Fruit fly (Drosophila melanogaster) whole organism, embryonic: Measurements from ENCODE around the gene CG6136.

Experiments
- Antp ChIP-seq: fragments of 200-800 bp; sonication (Bioruptor generic); optimal IDR thresholded peaks from 3 replicates; lab custom pipeline; 2016; ENCODE audit warnings: missing biosample characterization, missing genetic modification characterization
- Atf-2 ChIP-seq: fragments of 200-800 bp; sonication (Bioruptor generic); optimal IDR thresholded peaks from 2 replicates; lab custom pipeline; 2016; ENCODE audit warnings: missing biosample characterization, missing genetic modification characterization
- B-H2 ChIP-seq: fragments of 200-800 bp; sonication (Bioruptor generic); optimal IDR thresholded peaks from 2 replicates; lab custom pipeline; 2018; ENCODE audit warnings: missing biosample characterization, mild to moderate bottlenecking, missing genetic modification characterization
- C15 ChIP-seq: fragments of 200-800 bp; sonication (Bioruptor generic); IDR thresholded peaks from 3 replicates; pipeline ENCODE4 v1.3.6; 2022; ENCODE audit warnings: missing biosample characterization, missing genetic modification characterization
- CG1024 ChIP-seq: fragments of 200-800 bp; sonication (Bioruptor generic); IDR thresholded peaks from 2 replicates; pipeline ENCODE4 v1.3.6; 2022; ENCODE audit warnings: missing biosample characterization, missing genetic modification characterization
- CG10959 ChIP-seq: fragments of 200-800 bp; sonication (Bioruptor generic); IDR thresholded peaks from 2 replicates; pipeline ENCODE4 v1.3.6; 2022; ENCODE audit warnings: missing biosample characterization, missing genetic modification characterization
- CG10979 ChIP-seq: fragments of 200-800 bp; sonication (Bioruptor generic); optimal IDR thresholded peaks from 2 replicates; lab custom pipeline; 2018; ENCODE audit warnings: missing biosample characterization, mild to moderate bottlenecking, missing genetic modification characterization, moderate library complexity
- CG11093 ChIP-seq: fragments of 200-800 bp; sonication (Bioruptor generic); IDR thresholded peaks from 3 replicates; pipeline ENCODE4 v1.3.6; 2022; ENCODE audit warnings: missing biosample characterization, missing genetic modification characterization
- CG11456 ChIP-seq: fragments of 200-800 bp; sonication (Bioruptor generic); IDR thresholded peaks from 3 replicates; pipeline ENCODE4 v1.3.6; 2022; ENCODE audit warnings: missing biosample characterization, missing genetic modification characterization
- CG11560 ChIP-seq: fragments of 200-800 bp; sonication (Bioruptor generic); IDR thresholded peaks from 3 replicates; pipeline ENCODE4 v1.3.6; 2022; ENCODE audit warnings: missing biosample characterization, missing genetic modification characterization
- CG12219 ChIP-seq: fragments of 200-800 bp; sonication (Bioruptor generic); optimal IDR thresholded peaks from 3 replicates; lab custom pipeline; 2018; ENCODE audit warnings: missing biosample characterization, mild to moderate bottlenecking, missing genetic modification characterization
- CG1233 ChIP-seq: fragments of 200-800 bp; sonication (Bioruptor generic); optimal IDR thresholded peaks from 4 replicates; lab custom pipeline; 2018; ENCODE audit warnings: missing biosample characterization, mild to moderate bottlenecking, missing genetic modification characterization
- CG12744 ChIP-seq: fragments of 200-800 bp; sonication (Bioruptor generic); optimal IDR thresholded peaks from 2 replicates; lab custom pipeline; 2016; ENCODE audit warnings: missing biosample characterization, missing genetic modification characterization
- CG13624 ChIP-seq: fragments of 200-800 bp; sonication (Bioruptor generic); optimal IDR thresholded peaks from 2 replicates; lab custom pipeline; 2016; ENCODE audit warnings: missing biosample characterization, missing genetic modification characterization
- CG14441 ChIP-seq: fragments of 200-800 bp; sonication (Bioruptor generic); IDR thresholded peaks from 2 replicates; pipeline ENCODE4 v1.3.6; 2022; ENCODE audit warnings: missing biosample characterization, missing genetic modification characterization
- CG17802 ChIP-seq: fragments of 200-800 bp; sonication (Bioruptor generic); optimal IDR thresholded peaks from 2 replicates; lab custom pipeline; 2018; ENCODE audit warnings: missing biosample characterization, mild to moderate bottlenecking, missing genetic modification characterization, moderate library complexity
- CG18476 ChIP-seq: fragments of 200-800 bp; sonication (Bioruptor generic); optimal IDR thresholded peaks from 2 replicates; lab custom pipeline; 2016; ENCODE audit warnings: missing biosample characterization, mild to moderate bottlenecking, missing genetic modification characterization
- CG31224 ChIP-seq: fragments of 200-800 bp; sonication (Bioruptor generic); IDR thresholded peaks from 2 replicates; pipeline ENCODE4 v1.3.6; 2022; ENCODE audit warnings: missing biosample characterization, missing genetic modification characterization
- CG32772 ChIP-seq: fragments of 200-800 bp; sonication (Bioruptor generic); IDR thresholded peaks from 2 replicates; pipeline ENCODE4 v1.3.6; 2022; ENCODE audit warnings: missing biosample characterization, missing genetic modification characterization
- CG8765 ChIP-seq: fragments of 200-800 bp; sonication (Bioruptor generic); IDR thresholded peaks from 2 replicates; pipeline ENCODE4 v1.3.6; 2022; ENCODE audit warnings: missing biosample characterization, missing genetic modification characterization
- CG8924 ChIP-seq: fragments of 200-800 bp; optimal IDR thresholded peaks from 3 replicates; lab custom pipeline; 2019; ENCODE audit warnings: missing biosample characterization, mild to moderate bottlenecking, missing genetic modification characterization, moderate library complexity
- Dad ChIP-seq: fragments of 200-800 bp; sonication (Bioruptor generic); optimal IDR thresholded peaks from 3 replicates; lab custom pipeline; 2016; ENCODE audit warnings: missing biosample characterization, missing genetic modification characterization
- Dp ChIP-seq: fragments of 200-800 bp; sonication (Bioruptor generic); optimal IDR thresholded peaks from 2 replicates; lab custom pipeline; 2018; ENCODE audit warnings: missing biosample characterization, mild to moderate bottlenecking, missing genetic modification characterization, moderate library complexity
- Eip74EF ChIP-seq, 2 experiments: fragments of 200-800 bp in 1 of 2; fragments of >200 bp in 1 of 2; sonication (Bioruptor generic) in 1 of 2; optimal IDR thresholded peaks; 2 replicates each; lab custom pipeline; 2017 to 2019; ENCODE audit warnings: missing biosample characterization in 2 of 2, missing genetic modification characterization in 2 of 2, mild to moderate bottlenecking in 1 of 2, moderate library complexity in 1 of 2
- Hey ChIP-seq: fragments of 200-800 bp; sonication (Bioruptor generic); optimal IDR thresholded peaks from 3 replicates; lab custom pipeline; 2018; ENCODE audit warnings: missing biosample characterization, mild to moderate bottlenecking, missing genetic modification characterization
- Hmx ChIP-seq: fragments of 200-800 bp; sonication (Bioruptor generic); optimal IDR thresholded peaks from 2 replicates; lab custom pipeline; 2016; ENCODE audit warnings: missing biosample characterization, missing genetic modification characterization
- Mrtf ChIP-seq: fragments of 200-800 bp; sonication (Bioruptor generic); IDR thresholded peaks from 3 replicates; pipeline ENCODE4 v1.3.6; 2022; ENCODE audit warnings: missing biosample characterization, missing genetic modification characterization
- Ptx1 ChIP-seq: fragments of 200-800 bp; sonication (Bioruptor generic); IDR thresholded peaks from 2 replicates; pipeline ENCODE4 v1.3.6; 2022; ENCODE audit warnings: missing biosample characterization, missing genetic modification characterization
- Sin3A ChIP-seq: fragments of >200 bp; optimal IDR thresholded peaks from 2 replicates; lab custom pipeline; 2018
- TFAM ChIP-seq: fragments of 200-800 bp; sonication (Bioruptor generic); optimal IDR thresholded peaks from 2 replicates; lab custom pipeline; 2017; ENCODE audit warnings: missing biosample characterization, missing genetic modification characterization, inconsistent platforms
- Tbp ChIP-seq: fragments of >200 bp; optimal IDR thresholded peaks from 2 replicates; lab custom pipeline; 2018; ENCODE audit warnings: missing biosample characterization, missing genetic modification characterization
- Xrp1 ChIP-seq: fragments of 200-800 bp; sonication (Bioruptor generic); IDR thresholded peaks from 2 replicates; pipeline ENCODE4 v1.3.6; 2022; ENCODE audit warnings: missing biosample characterization, missing genetic modification characterization
- al ChIP-seq: fragments of 200-800 bp; sonication (Bioruptor generic); IDR thresholded peaks from 2 replicates; pipeline ENCODE4 v1.3.6; 2022; ENCODE audit warnings: missing biosample characterization, missing genetic modification characterization
- ap ChIP-seq: fragments of 200-800 bp; sonication (Bioruptor generic); IDR thresholded peaks from 2 replicates; pipeline ENCODE4 v1.3.6; 2022; ENCODE audit warnings: missing biosample characterization, missing genetic modification characterization
- bigmax ChIP-seq: fragments of 200-800 bp; sonication (Bioruptor generic); optimal IDR thresholded peaks from 2 replicates; lab custom pipeline; 2018; ENCODE audit warnings: missing biosample characterization, mild to moderate bottlenecking, missing genetic modification characterization
- chif ChIP-seq, 2 experiments: fragments of 200-800 bp; sonication (Bioruptor generic); optimal IDR thresholded peaks; 3 replicates each; lab custom pipeline; 2016; ENCODE audit warnings: missing biosample characterization in 2 of 2, missing genetic modification characterization in 2 of 2
- dmrt99B ChIP-seq: fragments of 200-800 bp; sonication (Bioruptor generic); optimal IDR thresholded peaks from 2 replicates; lab custom pipeline; 2018; ENCODE audit warnings: missing biosample characterization, mild to moderate bottlenecking, missing genetic modification characterization, moderate library complexity
- dysf ChIP-seq: fragments of 200-800 bp; sonication (Bioruptor generic); IDR thresholded peaks from 3 replicates; pipeline ENCODE4 v1.3.6; 2022; ENCODE audit warnings: missing biosample characterization, missing genetic modification characterization
- exex ChIP-seq: fragments of 200-800 bp; sonication (Bioruptor generic); optimal IDR thresholded peaks from 4 replicates; lab custom pipeline; 2018; ENCODE audit warnings: missing biosample characterization, mild to moderate bottlenecking, missing genetic modification characterization, moderate library complexity
- fd102C ChIP-seq: fragments of 200-800 bp; sonication (Bioruptor generic); optimal IDR thresholded peaks from 2 replicates; lab custom pipeline; 2018; ENCODE audit warnings: missing biosample characterization, mild to moderate bottlenecking, missing genetic modification characterization, moderate library complexity
- gcm ChIP-seq: fragments of 200-800 bp; sonication (Bioruptor generic); optimal IDR thresholded peaks from 2 replicates; lab custom pipeline; 2019; ENCODE audit warnings: missing biosample characterization, mild to moderate bottlenecking, missing genetic modification characterization, moderate library complexity
- hth ChIP-seq: fragments of >200 bp; optimal IDR thresholded peaks from 2 replicates; lab custom pipeline; 2017; ENCODE audit warnings: inconsistent platforms
- lab ChIP-seq: fragments of 200-800 bp; sonication (Bioruptor generic); optimal IDR thresholded peaks from 3 replicates; lab custom pipeline; 2017; ENCODE audit warnings: missing biosample characterization, missing genetic modification characterization, mild to moderate bottlenecking, moderate library complexity, missing genetic modification reagents
- lola ChIP-seq, 3 experiments: fragments of >200 bp in 2 of 3; fragments of 200-800 bp in 1 of 3; sonication (Bioruptor generic) in 1 of 3; optimal IDR thresholded peaks; 2 replicates each; lab custom pipeline; 2017 to 2019; ENCODE audit warnings: missing biosample characterization in 3 of 3, missing genetic modification characterization in 3 of 3, mild to moderate bottlenecking in 1 of 3, moderate library complexity in 1 of 3
- nerfin-1 ChIP-seq: fragments of 200-800 bp; sonication (Bioruptor generic); optimal IDR thresholded peaks from 3 replicates; lab custom pipeline; 2019; ENCODE audit warnings: missing biosample characterization, mild to moderate bottlenecking, missing genetic modification characterization, moderate library complexity
- ranshi ChIP-seq: fragments of 200-800 bp; sonication (Bioruptor generic); IDR thresholded peaks from 2 replicates; pipeline ENCODE4 v1.3.6; 2022; ENCODE audit warnings: missing biosample characterization, missing genetic modification characterization
- sc ChIP-seq, 3 experiments: fragments of >200 bp in 2 of 3; fragments of 200-800 bp in 1 of 3; sonication (Bioruptor generic) in 1 of 3; optimal IDR thresholded peaks; 2 replicates in 2 of 3; 3 replicates in 1 of 3; lab custom pipeline; 2017; ENCODE audit warnings: mild to moderate bottlenecking in 1 of 3, missing biosample characterization in 1 of 3, missing genetic modification characterization in 1 of 3, missing genetic modification reagents in 1 of 3
- sug ChIP-seq: fragments of 200-800 bp; optimal IDR thresholded peaks from 2 replicates; lab custom pipeline; 2019; ENCODE audit warnings: missing biosample characterization, mild to moderate bottlenecking, missing genetic modification characterization, moderate library complexity
- tgo ChIP-seq: fragments of 200-800 bp; sonication (Bioruptor generic); IDR thresholded peaks from 3 replicates; pipeline ENCODE4 v1.3.6; 2022; ENCODE audit warnings: missing biosample characterization, missing genetic modification characterization

CG6136 gene

dm6 chr3R:15339111-15339510, 32.9 kb downstream of the CG6136 start:
- TF ChIP-seq sug (tag; lab: Kevin White, UChicago) (peak; percentile 84), exex (tag; lab: Kevin White, UChicago) (peak; percentile 82), Sin3A (lab: Kevin White, UChicago) (no peak)

dm6 chr3R:15332994-15333393, 39.0 kb downstream of the CG6136 start, which contains the start of the genes Fkbp39 and Cyfip:
Gene Fkbp39 (minus strand): TSS chr3R:15333133.
Gene Cyfip (plus strand): TSS chr3R:15333266.
- TF ChIP-seq Dp (GFP tag; lab: Kevin White, UChicago) (peak; percentile 71), dysf (GFP tag; lab: Robert Waterston, UW) (0 out of 3 replicates have a peak, but pooled peaks have one; percentile 21), CG8924 (peak; percentile 40), CG8765 (no peak), Atf-2 (GFP tag; lab: Kevin White, UChicago) (no peak), ap (GFP tag; lab: Robert Waterston, UW) (no peak), al (GFP tag; lab: Robert Waterston, UW) (0 out of 2 replicates have a peak, but pooled peaks have one; percentile 19), TFAM (GFP tag; lab: Kevin White, UChicago) (no peak), Xrp1 (GFP tag; lab: Robert Waterston, UW) (0 out of 2 replicates have a peak, but pooled peaks have one; percentile 27), C15 (GFP tag; lab: Robert Waterston, UW) (no peak), lab (GFP tag; lab: Kevin White, UChicago) (no peak), B-H2 (GFP tag; lab: Kevin White, UChicago) (peak; percentile 77), nerfin-1 (no peak), Dad (GFP tag; lab: Kevin White, UChicago) (peak; percentile 59), CG11093 (GFP tag; lab: Robert Waterston, UW) (no peak), Antp (GFP tag; lab: Kevin White, UChicago) (peak; percentile 63), fd102C (GFP tag; lab: Kevin White, UChicago) (peak; percentile 4), CG12219 (no peak), CG14441 (no peak), ranshi (no peak; the same call in 1 of the 2 replicates), Hmx (no peak), bigmax (peak; percentile 26), CG1024 (GFP tag; lab: Robert Waterston, UW) (no peak), dmrt99B (tag; lab: Kevin White, UChicago) (no peak), chif (GFP tag; optimal IDR thresholded peaks at IDR 0.05; lab: Kevin White, UChicago) (peak in 1 of 2 experiments; percentile 36), CG10959 (no peak), hth (lab: Kevin White, UChicago) (no peak), Eip74EF (GFP tag; optimal IDR thresholded peaks at IDR 0.05; lab: Kevin White, UChicago) (no peak), CG18476 (no peak), gcm (GFP tag; lab: Kevin White, UChicago) (no peak), CG12744 (no peak), CG32772 (GFP tag; lab: Robert Waterston, UW) (peak; percentile 78), Ptx1 (GFP tag; lab: Robert Waterston, UW) (peak; percentile 39; the same call in 1 of the 2 replicates), CG13624 (GFP tag; lab: Kevin White, UChicago) (peak; percentile 91), CG17802 (no peak), CG11456 (GFP tag; lab: Robert Waterston, UW) (peak; percentile 62; the same call in 1 of the 3 replicates), CG11560 (tag; lab: Robert Waterston, UW) (peak; percentile 74; the same call in 2 of the 3 replicates), CG10979 (tag; lab: Kevin White, UChicago) (peak; percentile 21), CG1233 (GFP tag; lab: Kevin White, UChicago) (no peak), sug (tag; lab: Kevin White, UChicago) (peak; percentile 64), CG31224 (no peak), sc (optimal IDR thresholded peaks at IDR 0.05; lab: Kevin White, UChicago) (no peak), sc (GFP tag; optimal IDR thresholded peaks at IDR 0.05; lab: Kevin White, UChicago) (no peak), Mrtf (GFP tag; lab: Robert Waterston, UW) (no peak), Tbp (GFP tag; lab: Kevin White, UChicago) (no peak), lola (GFP tag; optimal IDR thresholded peaks at IDR 0.05; lab: Kevin White, UChicago) (no peak), tgo (GFP tag; lab: Robert Waterston, UW) (no peak), Hey (tag; lab: Kevin White, UChicago) (no peak)
